Worm (Caenorhabditis elegans) whole organism, early embryonic: ENCODE data around the gene R07G3.8.
A peak's percentile ranks its signal among the peaks of the same experiment; 100 is the strongest.

Experiments
- B0310.2 ChIP-seq: sonication (generic microtip); optimal IDR thresholded peaks from 2 replicates; lab custom pipeline; 2016; ENCODE audit warnings: mild to moderate bottlenecking, missing genetic modification characterization, missing compliant biosample characterization
- F13C5.2 ChIP-seq: sonication (generic microtip); optimal IDR thresholded peaks from 2 replicates; lab custom pipeline; 2017; ENCODE audit warnings: mild to moderate bottlenecking, missing genetic modification characterization, inconsistent platforms, missing compliant biosample characterization
- aly-1 ChIP-seq: sonication (generic microtip); optimal IDR thresholded peaks from 2 replicates; lab custom pipeline; 2016; ENCODE audit warnings: missing genetic modification characterization, missing compliant biosample characterization
- ama-1 ChIP-seq: fragments of 150-350 bp; optimal IDR thresholded peaks from 2 replicates; lab custom pipeline; 2014
- ceh-13 ChIP-seq: fragments of 200-800 bp; sonication (Bioruptor generic); optimal IDR thresholded peaks from 2 replicates; lab custom pipeline; 2018; ENCODE audit warnings: mild to moderate bottlenecking, missing genetic modification characterization, missing compliant biosample characterization
- ceh-36 ChIP-seq: sonication (generic microtip); optimal IDR thresholded peaks from 2 replicates; lab custom pipeline; 2016; ENCODE audit warnings: missing genetic modification characterization, inconsistent platforms, missing compliant biosample characterization
- ets-7 ChIP-seq: sonication (generic microtip); optimal IDR thresholded peaks from 2 replicates; lab custom pipeline; 2016; ENCODE audit warnings: missing genotype, missing genetic modification characterization, missing compliant biosample characterization
- flt-1 ChIP-seq: fragments of 200-800 bp; sonication (Bioruptor generic); IDR thresholded peaks from 2 replicates; pipeline ENCODE4 v1.3.6; 2022; ENCODE audit warnings: missing genetic modification characterization, missing compliant biosample characterization
- hmbx-1 ChIP-seq: sonication (generic microtip); optimal IDR thresholded peaks from 2 replicates; lab custom pipeline; 2016; ENCODE audit warnings: mild to moderate bottlenecking, missing genetic modification characterization, missing compliant biosample characterization
- hmg-4 ChIP-seq: fragments of 200-800 bp; sonication (Bioruptor generic); optimal IDR thresholded peaks from 2 replicates; lab custom pipeline; 2018; ENCODE audit warnings: mild to moderate bottlenecking, missing genetic modification characterization, missing compliant biosample characterization
- hnd-1 ChIP-seq: sonication (generic microtip); optimal IDR thresholded peaks from 2 replicates; lab custom pipeline; 2016; ENCODE audit warnings: missing genetic modification characterization, missing compliant biosample characterization
- pes-1 ChIP-seq: fragments of 200-800 bp; sonication (Bioruptor generic); IDR thresholded peaks from 2 replicates; pipeline ENCODE4 v1.3.6; 2022; ENCODE audit warnings: missing genetic modification reagents, missing genetic modification characterization, missing compliant biosample characterization
- scrt-1 ChIP-seq: fragments of 200-800 bp; sonication (Bioruptor generic); IDR thresholded peaks from 2 replicates; pipeline ENCODE4 v1.3.6; 2022; ENCODE audit warnings: missing genetic modification characterization, missing compliant biosample characterization
- sea-1 ChIP-seq: fragments of 200-800 bp; sonication (Bioruptor generic); conservative IDR thresholded peaks from 2 replicates; pipeline ENCODE4 v1.3.6; 2022; ENCODE audit warnings: missing genetic modification characterization, missing compliant biosample characterization
- tbx-11 ChIP-seq: fragments of 200-800 bp; sonication (Bioruptor generic); IDR thresholded peaks from 2 replicates; pipeline ENCODE4 v1.3.6; 2022; ENCODE audit warnings: missing genetic modification characterization, missing compliant biosample characterization
- tbx-37 ChIP-seq: fragments of 200-800 bp; sonication (Bioruptor generic); conservative IDR thresholded peaks from 2 replicates; pipeline ENCODE4 v1.3.6; 2022; ENCODE audit warnings: missing genetic modification reagents, missing genetic modification characterization, missing compliant biosample characterization
- tra-4 ChIP-seq: sonication (generic microtip); optimal IDR thresholded peaks from 2 replicates; lab custom pipeline; 2017; ENCODE audit warnings: missing genetic modification characterization, missing compliant biosample characterization

Gene R07G3.8

DNA sequence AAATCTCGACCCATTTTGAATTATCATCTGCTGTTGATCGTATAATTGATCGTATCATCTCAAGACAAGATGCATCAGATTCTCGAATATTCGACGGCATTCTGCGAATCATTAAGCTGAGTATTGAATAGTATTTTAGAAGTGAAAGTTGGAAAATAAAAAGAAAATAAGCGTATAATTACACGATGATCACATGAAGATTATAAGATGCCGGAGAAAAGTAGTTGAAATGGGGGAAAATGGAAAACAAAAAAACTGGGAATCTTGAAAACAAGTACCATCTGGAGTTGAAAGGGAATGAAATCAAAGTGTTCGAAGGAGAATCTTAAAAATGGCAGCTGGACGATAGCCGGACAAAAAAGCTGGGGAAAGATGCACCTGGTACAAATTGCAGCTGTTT, at the start of gene R07G3.8:
TSS of gene R07G3.8 (minus strand) at position 101 of the 400 bp plus-strand sequence.
- TF ChIP-seq flt-1 (GFP tag; lab: Robert Waterston, UW) = no peak
- no peak for TF ChIP-seq hmbx-1 (tag; lab: Kevin White, UChicago)
- no peak for TF ChIP-seq tra-4 (tag; lab: Kevin White, UChicago)
- TF ChIP-seq hnd-1 (tag; lab: Kevin White, UChicago) = no peak
- TF ChIP-seq F13C5.2 (tag; lab: Kevin White, UChicago) = no peak
- TF ChIP-seq hmg-4 (GFP tag; lab: Kevin White, UChicago) = no peak
- no peak for TF ChIP-seq ama-1 (lab: Kevin White, UChicago)
- no peak for TF ChIP-seq B0310.2 (tag; lab: Kevin White, UChicago)
- TF ChIP-seq pes-1 (GFP tag; lab: Robert Waterston, UW) = no peak
- no peak for TF ChIP-seq scrt-1 (GFP tag; lab: Robert Waterston, UW)
- no peak for TF ChIP-seq tbx-11 (GFP tag; lab: Robert Waterston, UW)
- TF ChIP-seq ceh-36 (tag; lab: Kevin White, UChicago) = no peak
- no peak for TF ChIP-seq ceh-13 (GFP tag; lab: Kevin White, UChicago)
- TF ChIP-seq tbx-37 = no peak
- no peak for TF ChIP-seq sea-1
- TF ChIP-seq ets-7 = no peak
- TF ChIP-seq aly-1 (tag; lab: Kevin White, UChicago) = no peak

DNA sequence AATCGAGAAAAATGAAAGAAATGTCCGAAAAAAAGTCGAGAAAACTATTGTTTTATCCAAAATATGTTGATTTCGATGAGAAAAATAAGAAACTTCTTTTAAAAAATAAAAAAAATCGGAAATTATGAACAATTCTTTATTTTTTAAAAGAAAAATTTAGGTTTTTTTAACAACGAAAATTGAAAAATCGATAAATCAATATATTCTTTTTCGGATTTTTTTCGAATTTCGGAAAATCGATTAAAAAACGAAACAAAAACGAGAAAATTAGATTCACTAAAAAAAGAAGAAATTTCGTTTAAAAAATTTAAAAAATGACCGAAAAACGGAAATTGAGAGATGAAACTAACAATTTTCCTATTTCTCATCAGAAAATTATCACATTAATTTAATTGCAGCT, 49.7 kb upstream of the R07G3.8 start:
- TF ChIP-seq hmg-4 (GFP tag; lab: Kevin White, UChicago) (no peak), ets-7 (no peak), tbx-37 (no peak), B0310.2 (tag; lab: Kevin White, UChicago) (no peak), sea-1 (no peak), hnd-1 (tag; lab: Kevin White, UChicago) (no peak), tbx-11 (GFP tag; lab: Robert Waterston, UW) (no peak), hmbx-1 (tag; lab: Kevin White, UChicago) (no peak), flt-1 (GFP tag; lab: Robert Waterston, UW) (no peak), pes-1 (GFP tag; lab: Robert Waterston, UW) (no peak)

DNA sequence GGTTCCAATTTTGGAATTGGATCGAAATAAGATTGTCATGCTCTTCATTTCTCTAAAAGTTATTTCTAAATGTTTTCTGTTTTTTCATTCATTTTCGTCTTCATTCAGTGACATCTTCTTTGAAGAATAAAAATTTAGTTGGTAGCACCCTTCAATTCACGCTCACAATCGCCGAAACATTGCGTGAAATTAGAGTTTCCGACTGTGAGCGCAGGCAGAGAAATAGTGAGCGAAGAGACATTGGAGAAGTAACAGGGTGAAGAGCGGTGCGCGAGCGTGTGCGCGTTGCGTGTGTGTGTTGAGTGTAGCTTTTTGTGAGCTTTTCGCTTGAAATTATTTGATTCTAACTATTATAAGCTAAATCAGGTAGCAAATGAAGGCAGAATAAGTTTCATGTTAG, 49.1 kb upstream of the R07G3.8 start:
- TF ChIP-seq hmg-4 (GFP tag; lab: Kevin White, UChicago) (peak; percentile 9), hmbx-1 (tag; lab: Kevin White, UChicago) (no peak), tra-4 (tag; lab: Kevin White, UChicago) (no peak), ceh-13 (GFP tag; lab: Kevin White, UChicago) (no peak), F13C5.2 (tag; lab: Kevin White, UChicago) (peak; percentile 34)

DNA sequence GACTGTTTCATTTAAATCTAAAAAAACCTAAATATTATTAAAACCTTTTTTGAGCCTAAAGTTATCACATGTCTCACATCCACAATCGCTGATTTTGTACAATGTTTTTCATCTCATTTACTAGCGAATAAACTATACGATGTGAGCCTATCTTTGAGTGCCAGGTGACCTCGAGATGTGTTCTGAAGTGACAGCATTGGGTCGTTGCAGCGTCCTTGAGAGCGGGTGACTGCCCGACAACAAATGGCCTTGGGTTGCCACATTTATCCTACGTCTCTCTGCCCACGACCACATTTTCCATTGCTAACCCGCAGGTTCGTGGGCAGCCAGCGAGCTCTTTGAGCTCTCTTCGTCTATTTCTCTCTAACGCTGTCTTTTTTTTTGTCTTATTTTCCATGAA, 46.7 kb upstream of the R07G3.8 start, which contains the start of gene lir-2:
TSS of gene lir-2 (plus strand) at position 301 of the 400 bp plus-strand sequence.
- TF ChIP-seq hmg-4 (GFP tag; lab: Kevin White, UChicago) (no peak), tra-4 (tag; lab: Kevin White, UChicago) (no peak), F13C5.2 (tag; lab: Kevin White, UChicago) (peak; percentile 7), sea-1 (no peak), hnd-1 (tag; lab: Kevin White, UChicago) (no peak), hmbx-1 (tag; lab: Kevin White, UChicago) (no peak), pes-1 (GFP tag; lab: Robert Waterston, UW) (peak; percentile 8; the same call in 1 of the 2 replicates), aly-1 (tag; lab: Kevin White, UChicago) (no peak)

DNA sequence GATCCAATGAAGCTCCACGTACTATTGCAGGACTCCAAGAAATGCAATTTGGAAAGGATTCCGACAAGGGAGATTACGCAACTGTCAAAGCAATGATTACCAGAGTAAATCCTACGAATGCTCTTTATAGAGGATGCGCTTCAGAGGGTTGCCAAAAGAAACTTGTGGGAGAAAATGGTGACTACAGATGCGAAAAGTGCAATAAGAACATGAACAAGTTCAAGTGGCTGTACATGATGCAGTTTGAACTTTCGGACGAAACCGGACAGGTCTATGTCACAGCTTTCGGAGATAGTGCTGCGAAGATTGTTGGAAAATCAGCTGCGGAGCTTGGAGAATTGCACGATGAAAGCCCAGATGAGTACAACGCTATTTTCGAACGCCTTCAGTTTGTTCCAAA, 46.0 kb upstream of the R07G3.8 start:
- TF ChIP-seq hmg-4 (GFP tag; lab: Kevin White, UChicago) (no peak), sea-1 (no peak), tra-4 (tag; lab: Kevin White, UChicago) (no peak), ceh-36 (tag; lab: Kevin White, UChicago) (no peak), ceh-13 (GFP tag; lab: Kevin White, UChicago) (no peak), B0310.2 (tag; lab: Kevin White, UChicago) (no peak), F13C5.2 (tag; lab: Kevin White, UChicago) (no peak)

DNA sequence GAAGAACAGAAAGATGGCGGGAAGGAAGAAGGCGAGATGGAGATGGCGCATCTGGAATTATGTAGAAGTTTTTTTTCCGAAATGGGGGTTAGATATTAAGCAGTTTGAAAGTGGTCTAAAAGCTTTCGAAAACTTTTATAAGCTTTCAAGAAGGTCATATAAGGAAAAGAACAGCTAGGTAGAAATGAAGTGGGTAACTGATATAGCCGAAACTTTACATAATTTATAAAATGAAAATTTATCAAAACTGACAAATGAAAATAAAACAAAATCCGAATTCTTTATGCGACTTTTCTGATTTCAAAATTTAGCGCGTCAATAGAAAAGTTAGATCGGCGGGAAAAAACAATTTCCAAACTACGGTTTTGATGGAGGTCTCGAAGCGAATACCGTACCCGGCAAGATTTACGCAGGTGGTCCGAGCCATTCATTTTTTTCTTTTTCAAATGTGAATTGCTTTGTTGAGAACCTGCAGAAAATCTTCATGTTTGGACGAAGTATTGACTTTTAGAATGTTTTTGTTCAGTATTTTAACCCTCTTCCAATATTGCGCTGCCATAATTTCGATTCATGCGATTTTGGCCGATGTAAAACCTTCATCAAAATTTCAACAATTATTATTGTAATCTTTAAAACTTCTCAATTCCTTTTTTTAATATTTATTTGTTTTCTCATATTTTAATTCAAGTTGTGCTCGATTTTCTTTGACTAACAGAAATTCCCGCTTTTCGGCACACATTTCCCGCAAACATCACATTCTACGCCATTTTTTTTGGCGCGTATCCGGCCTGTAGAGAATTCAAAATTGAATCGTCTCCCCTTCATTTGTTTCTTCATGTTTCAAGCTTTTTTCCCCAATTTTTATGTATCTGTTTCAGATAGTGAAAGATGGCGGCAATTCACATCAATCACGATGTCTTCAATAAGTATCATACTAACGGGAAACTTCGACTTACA, 43.7 kb upstream of the R07G3.8 start, which contains the start of the genes F18A1.7 and rpa-1:
TSS of gene F18A1.7 (minus strand) at position 51 of the 957 bp plus-strand sequence.
TSS of gene rpa-1 (plus strand) at position 879 of the 957 bp plus-strand sequence.
- no peak for TF ChIP-seq ets-7
- no peak for TF ChIP-seq tbx-11 (GFP tag; lab: Robert Waterston, UW)
- TF ChIP-seq sea-1 = no peak
- no peak for TF ChIP-seq aly-1 (tag; lab: Kevin White, UChicago)
- no peak for TF ChIP-seq hmbx-1 (tag; lab: Kevin White, UChicago)
- TF ChIP-seq pes-1 (GFP tag; lab: Robert Waterston, UW) = no peak
- TF ChIP-seq F13C5.2 (tag; lab: Kevin White, UChicago) = peak; percentile 39
- TF ChIP-seq B0310.2 (tag; lab: Kevin White, UChicago) = no peak
- TF ChIP-seq hnd-1 (tag; lab: Kevin White, UChicago) = no peak
- TF ChIP-seq flt-1 (GFP tag; lab: Robert Waterston, UW) = 0 out of 2 replicates have a peak, but pooled peaks have one; percentile 30

DNA sequence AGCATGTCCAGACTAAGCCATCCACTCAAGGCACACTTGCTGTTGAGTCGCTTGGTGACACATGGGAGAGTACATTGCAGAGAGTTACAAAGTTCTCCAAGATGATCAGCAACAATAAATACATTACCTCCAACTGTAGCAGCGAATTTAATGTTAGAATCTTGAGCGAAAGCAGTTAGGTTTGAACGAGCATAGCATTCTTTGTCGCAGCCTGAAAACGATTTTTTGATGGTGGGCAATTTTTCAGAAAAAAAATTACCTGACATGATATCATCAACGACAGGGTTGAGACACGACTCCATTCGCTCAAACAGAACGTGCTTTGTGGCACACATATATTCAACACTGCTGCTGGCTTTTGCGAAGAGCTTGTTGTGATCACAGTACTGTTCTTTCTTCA, 42.7 kb upstream of the R07G3.8 start:
- TF ChIP-seq ceh-36 (tag; lab: Kevin White, UChicago) (no peak), pes-1 (GFP tag; lab: Robert Waterston, UW) (no peak), tbx-11 (GFP tag; lab: Robert Waterston, UW) (no peak), scrt-1 (GFP tag; lab: Robert Waterston, UW) (no peak), ets-7 (no peak), sea-1 (no peak), hmg-4 (GFP tag; lab: Kevin White, UChicago) (no peak), ceh-13 (GFP tag; lab: Kevin White, UChicago) (no peak), B0310.2 (tag; lab: Kevin White, UChicago) (no peak), F13C5.2 (tag; lab: Kevin White, UChicago) (no peak), tra-4 (tag; lab: Kevin White, UChicago) (no peak), aly-1 (tag; lab: Kevin White, UChicago) (no peak), flt-1 (GFP tag; lab: Robert Waterston, UW) (no peak), tbx-37 (no peak), ama-1 (lab: Kevin White, UChicago) (no peak), hmbx-1 (tag; lab: Kevin White, UChicago) (no peak), hnd-1 (tag; lab: Kevin White, UChicago) (no peak)
